Worm (Caenorhabditis elegans) whole organism, young adult: ENCODE data around the gene toca-2.
A peak's percentile ranks its signal among the peaks of the same experiment; 100 is the strongest.

Source experiments
- C06A6.2 ChIP-seq: fragments of 200-800 bp; sonication (Bioruptor generic); conservative IDR thresholded peaks from 2 replicates; pipeline ENCODE4 v1.3.6; 2022; ENCODE audit warnings: missing genetic modification characterization, missing compliant biosample characterization
- C17E4.6 ChIP-seq: fragments of 200-800 bp; sonication (Bioruptor generic); IDR thresholded peaks from 2 replicates; pipeline ENCODE4 v1.3.6; 2022; ENCODE audit warnings: missing genetic modification reagents, missing genetic modification characterization, missing compliant biosample characterization
- F33H1.4 ChIP-seq: fragments of 200-800 bp; sonication (Bioruptor generic); IDR thresholded peaks from 2 replicates; pipeline ENCODE4 v1.3.6; 2022; ENCODE audit warnings: missing genetic modification reagents, missing genetic modification characterization, missing compliant biosample characterization
- F37B4.10 ChIP-seq: fragments of 200-800 bp; sonication (Bioruptor generic); IDR thresholded peaks from 2 replicates; pipeline ENCODE4 v1.3.6; 2022; ENCODE audit warnings: missing genetic modification characterization, missing compliant biosample characterization
- T07F8.4 ChIP-seq: sonication (generic microtip); optimal IDR thresholded peaks from 2 replicates; lab custom pipeline; 2016; ENCODE audit warnings: mild to moderate bottlenecking, missing genetic modification characterization, moderate library complexity, missing compliant biosample characterization
- ZK185.1 ChIP-seq: sonication (generic microtip); optimal IDR thresholded peaks from 2 replicates; lab custom pipeline; 2016; ENCODE audit warnings: mild to moderate bottlenecking, missing genetic modification characterization, missing compliant biosample characterization; ENCODE audit not compliant: poor library complexity, severe bottlenecking
- akir-1 ChIP-seq: fragments of 200-800 bp; sonication (Bioruptor generic); optimal IDR thresholded peaks from 2 replicates; lab custom pipeline; 2018; ENCODE audit warnings: mild to moderate bottlenecking, missing genetic modification characterization, moderate library complexity, missing compliant biosample characterization
- ama-1 ChIP-seq, 3 experiments: fragments of 150-350 bp in 1 of 3; sonication (generic microtip) in 2 of 3; optimal IDR thresholded peaks; 2 replicates each; lab custom pipeline; 2014 to 2018; ENCODE audit warnings: missing biosample characterization in 2 of 3, missing genetic modification characterization in 2 of 3, missing genetic modification reagents in 2 of 3
- aptf-2 ChIP-seq: fragments of 200-800 bp; sonication (Bioruptor generic); conservative IDR thresholded peaks from 2 replicates; pipeline ENCODE4 v1.3.6; 2022; ENCODE audit warnings: missing genetic modification reagents, missing genetic modification characterization, missing compliant biosample characterization
- aptf-3 ChIP-seq: fragments of 200-800 bp; sonication (Bioruptor generic); IDR thresholded peaks from 2 replicates; pipeline ENCODE4 v1.3.6; 2022; ENCODE audit warnings: missing genetic modification characterization, missing compliant biosample characterization
- bed-2 ChIP-seq: fragments of 200-800 bp; sonication (Bioruptor generic); IDR thresholded peaks from 2 replicates; pipeline ENCODE4 v1.3.6; 2022; ENCODE audit warnings: missing genetic modification reagents, missing genetic modification characterization, missing compliant biosample characterization
- cebp-1 ChIP-seq, 2 experiments: fragments of 200-800 bp in 1 of 2; sonication (Bioruptor generic) in 1 of 2; sonication (generic microtip) in 1 of 2; IDR thresholded peaks in 1 of 2; optimal IDR thresholded peaks in 1 of 2; 2 replicates each; pipeline versions ENCODE4 v1.3.6 to Lab custom; 2017 to 2022; ENCODE audit warnings: missing compliant biosample characterization in 2 of 2, missing genetic modification characterization in 2 of 2, mild to moderate bottlenecking in 1 of 2, missing genetic modification reagents in 1 of 2, moderate library complexity in 1 of 2
- ceh-27 ChIP-seq: fragments of 200-800 bp; sonication (Bioruptor generic); optimal IDR thresholded peaks from 2 replicates; lab custom pipeline; 2018; ENCODE audit warnings: mild to moderate bottlenecking, missing genetic modification characterization, moderate library complexity, missing compliant biosample characterization
- ceh-79 ChIP-seq: sonication (generic microtip); optimal IDR thresholded peaks from 2 replicates; lab custom pipeline; 2017; ENCODE audit warnings: mild to moderate bottlenecking, missing genetic modification characterization, missing compliant biosample characterization
- ceh-91 ChIP-seq: fragments of 200-800 bp; sonication (Bioruptor generic); IDR thresholded peaks from 2 replicates; pipeline ENCODE4 v1.3.6; 2022; ENCODE audit warnings: missing genetic modification reagents, missing genetic modification characterization, missing compliant biosample characterization
- dox-1 ChIP-seq: fragments of 200-800 bp; sonication (Bioruptor generic); IDR thresholded peaks from 2 replicates; pipeline ENCODE4 v1.3.6; 2022; ENCODE audit warnings: missing genetic modification reagents, missing genetic modification characterization, missing compliant biosample characterization
- efl-1 ChIP-seq: fragments of 150-350 bp; optimal IDR thresholded peaks from 2 replicates; lab custom pipeline; 2014; ENCODE audit warnings: missing biosample characterization, missing genetic modification reagents, missing genetic modification characterization
- lin-26 ChIP-seq: fragments of 200-800 bp; sonication (Bioruptor generic); IDR thresholded peaks from 2 replicates; pipeline ENCODE4 v1.3.6; 2022; ENCODE audit warnings: missing genetic modification reagents, missing genetic modification characterization, missing compliant biosample characterization
- lin-40 ChIP-seq: sonication (generic microtip); optimal IDR thresholded peaks from 2 replicates; lab custom pipeline; 2016; ENCODE audit warnings: missing genetic modification characterization, mild to moderate bottlenecking, missing compliant biosample characterization, missing genotype, missing genetic modification reagents
- lsl-1 ChIP-seq: fragments of 200-800 bp; sonication (Bioruptor generic); optimal IDR thresholded peaks from 2 replicates; lab custom pipeline; 2018; ENCODE audit warnings: mild to moderate bottlenecking, missing genetic modification characterization, moderate library complexity, missing compliant biosample characterization
- madf-10 ChIP-seq: sonication (generic microtip); optimal IDR thresholded peaks from 2 replicates; lab custom pipeline; 2016; ENCODE audit warnings: mild to moderate bottlenecking, missing genetic modification characterization, missing compliant biosample characterization
- madf-3 ChIP-seq: fragments of 200-800 bp; sonication (Bioruptor generic); IDR thresholded peaks from 2 replicates; pipeline ENCODE4 v1.3.6; 2022; ENCODE audit warnings: missing genetic modification reagents, missing genetic modification characterization, missing compliant biosample characterization
- repo-1 ChIP-seq: sonication (generic microtip); optimal IDR thresholded peaks from 2 replicates; lab custom pipeline; 2017; ENCODE audit warnings: mild to moderate bottlenecking, missing genetic modification characterization, missing compliant biosample characterization
- sdz-38 ChIP-seq: sonication (generic microtip); optimal IDR thresholded peaks from 2 replicates; lab custom pipeline; 2016; ENCODE audit warnings: missing genotype, missing genetic modification characterization, missing compliant biosample characterization
- snpc-3.4 ChIP-seq: sonication (generic microtip); optimal IDR thresholded peaks from 2 replicates; lab custom pipeline; 2017; ENCODE audit warnings: missing genetic modification characterization, mild to moderate bottlenecking, missing compliant biosample characterization, antibody characterized with exemption, moderate library complexity, missing genotype, missing genetic modification reagents
- snpc-4 ChIP-seq, 5 experiments: fragments of 150-350 bp in 1 of 5; sonication (generic microtip) in 4 of 5; optimal IDR thresholded peaks; 2 replicates each; lab custom pipeline; 2014 to 2018; ENCODE audit warnings: missing genetic modification characterization in 5 of 5, missing biosample characterization in 3 of 5, antibody characterized with exemption in 2 of 5, mild to moderate bottlenecking in 2 of 5, missing compliant biosample characterization in 2 of 5, missing genotype in 2 of 5, moderate library complexity in 2 of 5, missing genetic modification reagents in 1 of 5
- somi-1 ChIP-seq: fragments of 200-800 bp; sonication (Bioruptor generic); optimal IDR thresholded peaks from 2 replicates; lab custom pipeline; 2018; ENCODE audit warnings: mild to moderate bottlenecking, missing genetic modification characterization, missing compliant biosample characterization
- sptf-2 ChIP-seq: fragments of 200-800 bp; sonication (Bioruptor generic); optimal IDR thresholded peaks from 2 replicates; lab custom pipeline; 2018; ENCODE audit warnings: mild to moderate bottlenecking, missing genetic modification characterization, missing compliant biosample characterization
- xnd-1 ChIP-seq: sonication (generic microtip); optimal IDR thresholded peaks from 2 replicates; lab custom pipeline; 2016; ENCODE audit warnings: missing genotype, missing genetic modification reagents, missing genetic modification characterization, missing compliant biosample characterization
- ztf-28 ChIP-seq: fragments of 200-800 bp; sonication (Bioruptor generic); IDR thresholded peaks from 2 replicates; pipeline ENCODE4 v1.3.6; 2022; ENCODE audit warnings: missing genetic modification reagents, missing genetic modification characterization, missing compliant biosample characterization

Gene toca-2

ce11 chrIII:13771145-13771544, 15.4 kb downstream of the toca-2 start, which contains the start of the genes cyk-4 and pdr-1 (continued):
- TF ChIP-seq lsl-1 (GFP tag; lab: Kevin White, UChicago) (peak; percentile 6), lin-40 (tag; lab: Kevin White, UChicago) (no peak), C17E4.6 (GFP tag; lab: Robert Waterston, UW) (no peak), repo-1 (no peak), dox-1 (GFP tag; lab: Robert Waterston, UW) (no peak), cebp-1 (GFP tag; IDR thresholded peaks at IDR 0.05; lab: Robert Waterston, UW) (no peak), cebp-1 (tag; optimal IDR thresholded peaks at IDR 0.05; lab: Kevin White, UChicago) (no peak), madf-3 (GFP tag; lab: Robert Waterston, UW) (peak; percentile 98), snpc-4 (GFP tag; optimal IDR thresholded peaks at IDR 0.05; lab: Kevin White, UChicago) (no peak), snpc-4 (tag; optimal IDR thresholded peaks at IDR 0.05; lab: Kevin White, UChicago) (peak in 1 of 4 experiments; percentile 40), efl-1 (peak; percentile 36), snpc-3.4 (peak; percentile 14), somi-1 (GFP tag; lab: Kevin White, UChicago) (no peak), T07F8.4 (tag; lab: Kevin White, UChicago) (no peak), ZK185.1 (tag; lab: Kevin White, UChicago) (no peak), ceh-91 (GFP tag; lab: Robert Waterston, UW) (no peak)

ce11 chrIII:13772876-13773275, 17.2 kb downstream of the toca-2 start, which contains the start of gene mdt-29:
TSS of gene mdt-29 (plus strand) at chrIII:13773176.
- TF ChIP-seq ceh-79 (tag; lab: Kevin White, UChicago), result no peak
- no peak for TF ChIP-seq ztf-28 (GFP tag; lab: Robert Waterston, UW)
- TF ChIP-seq somi-1 (GFP tag; lab: Kevin White, UChicago), result no peak
- TF ChIP-seq snpc-4 (GFP tag; optimal IDR thresholded peaks at IDR 0.05; lab: Kevin White, UChicago), result no peak
- TF ChIP-seq snpc-4 (tag; optimal IDR thresholded peaks at IDR 0.05; lab: Kevin White, UChicago), result no peak
- TF ChIP-seq ceh-27 (GFP tag; lab: Kevin White, UChicago), result no peak
- TF ChIP-seq xnd-1, result no peak
- TF ChIP-seq lin-40 (tag; lab: Kevin White, UChicago), result no peak
- TF ChIP-seq sptf-2 (GFP tag; lab: Kevin White, UChicago), result no peak
- TF ChIP-seq F33H1.4 (GFP tag; lab: Robert Waterston, UW), result no peak
- no peak for TF ChIP-seq bed-2 (GFP tag; lab: Robert Waterston, UW)
- no peak for TF ChIP-seq sdz-38 (tag; lab: Kevin White, UChicago)
- no peak for TF ChIP-seq aptf-2 (GFP tag; lab: Robert Waterston, UW)
- TF ChIP-seq akir-1 (GFP tag; lab: Kevin White, UChicago), result no peak
- TF ChIP-seq aptf-3 (GFP tag; lab: Robert Waterston, UW), result no peak

- TF ChIP-seq madf-10 (tag; lab: Kevin White, UChicago) (no peak), F37B4.10 (no peak), ama-1 (optimal IDR thresholded peaks at IDR 0.05; lab: Kevin White, UChicago) (no peak), ama-1 (GFP tag; optimal IDR thresholded peaks at IDR 0.05; lab: Kevin White, UChicago) (peak in 1 of 2 experiments; percentile 11), lin-26 (GFP tag; lab: Robert Waterston, UW) (no peak)
These were observed 23.1 kb downstream of the toca-2 start for ce11 chrIII:13778816-13779215.

- peak; percentile 27 for TF ChIP-seq lsl-1 (GFP tag; lab: Kevin White, UChicago)
- TF ChIP-seq ZK185.1 (tag; lab: Kevin White, UChicago), result peak; percentile 14
- TF ChIP-seq C06A6.2 (GFP tag; lab: Robert Waterston, UW), result no peak
These were observed 23.8 kb downstream of the toca-2 start for ce11 chrIII:13779360-13780093.
